Worm (Caenorhabditis elegans) whole organism, midembryonic: ENCODE results near the gene pmp-4.

Experiments used
- T22C8.4 ChIP-seq: fragments of 200-800 bp; sonication (Bioruptor generic); IDR thresholded peaks from 2 replicates; pipeline ENCODE4 v1.3.6; 2022; ENCODE audit warnings: missing genetic modification characterization, missing compliant biosample characterization
- cog-1 ChIP-seq: sonication (generic microtip); optimal IDR thresholded peaks from 2 replicates; lab custom pipeline; 2016; ENCODE audit warnings: missing genetic modification characterization, missing compliant biosample characterization
- flt-1 ChIP-seq: fragments of 200-800 bp; sonication (Bioruptor generic); IDR thresholded peaks from 2 replicates; pipeline ENCODE4 v1.3.6; 2022; ENCODE audit warnings: missing genetic modification characterization, missing compliant biosample characterization
- klf-2 ChIP-seq: fragments of 200-800 bp; sonication (Bioruptor generic); conservative IDR thresholded peaks from 2 replicates; pipeline ENCODE4 v1.3.6; 2022; ENCODE audit warnings: missing genetic modification reagents, missing genetic modification characterization, missing compliant biosample characterization
- med-1 ChIP-seq: sonication (generic microtip); optimal IDR thresholded peaks from 2 replicates; lab custom pipeline; 2017; ENCODE audit warnings: missing genetic modification characterization, mild to moderate bottlenecking, missing compliant biosample characterization, antibody characterized with exemption, missing genetic modification reagents; ENCODE audit not compliant: insufficient read depth
- ref-1 ChIP-seq: fragments of 200-800 bp; sonication (Bioruptor generic); conservative IDR thresholded peaks from 2 replicates; pipeline ENCODE4 v1.3.6; 2022; ENCODE audit warnings: missing genetic modification reagents, missing genetic modification characterization, missing compliant biosample characterization
- tab-1 ChIP-seq: fragments of 200-800 bp; sonication (Bioruptor generic); IDR thresholded peaks from 2 replicates; pipeline ENCODE4 v1.3.6; 2022; ENCODE audit warnings: missing genetic modification characterization, missing compliant biosample characterization
- ztf-23 ChIP-seq: fragments of 200-800 bp; sonication (Bioruptor generic); IDR thresholded peaks from 2 replicates; pipeline ENCODE4 v1.3.6; 2022; ENCODE audit warnings: missing genetic modification reagents, missing genetic modification characterization, missing compliant biosample characterization
- ztf-29 ChIP-seq: fragments of 200-800 bp; sonication (Bioruptor generic); IDR thresholded peaks from 2 replicates; pipeline ENCODE4 v1.3.6; 2022; ENCODE audit warnings: missing genetic modification reagents, missing genetic modification characterization, missing compliant biosample characterization

DNA sequence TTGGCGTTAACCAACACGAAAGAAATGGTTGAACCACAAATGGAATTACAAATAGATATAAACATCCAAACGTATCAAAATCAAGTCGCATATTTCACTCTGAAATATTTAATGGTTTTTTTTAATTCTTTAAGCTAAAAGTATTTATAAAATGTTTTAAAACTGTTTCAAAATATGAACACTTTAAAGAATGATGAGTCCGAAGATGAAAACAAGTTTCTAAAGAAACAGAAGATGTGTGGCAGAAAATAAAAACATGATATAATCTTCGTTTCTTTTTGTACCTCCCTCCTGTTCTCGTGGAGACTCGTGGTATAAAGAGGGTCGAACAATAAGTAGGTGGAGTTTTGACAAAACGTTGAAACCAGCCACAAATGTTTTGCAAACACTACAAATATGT, 25.9 kb upstream of the pmp-4 start, which contains the start of gene lact-6:
- TF ChIP-seq med-1 (no peak), flt-1 (GFP tag; lab: Robert Waterston, UW) (no peak), cog-1 (tag; lab: Kevin White, UChicago) (no peak), tab-1 (GFP tag; lab: Robert Waterston, UW) (no peak), ref-1 (GFP tag; lab: Robert Waterston, UW) (no peak), klf-2 (no peak), ztf-23 (GFP tag; lab: Robert Waterston, UW) (no peak), T22C8.4 (GFP tag; lab: Robert Waterston, UW) (no peak), ztf-29 (GFP tag; lab: Robert Waterston, UW) (no peak)
